Worm (Caenorhabditis elegans) whole organism, L2 larva: ENCODE data around the gene drd-5.
A peak's percentile ranks its signal among the peaks of the same experiment; 100 is the strongest.

Experiments used
- C34F6.9 ChIP-seq: fragments of 150-350 bp; optimal IDR thresholded peaks from 2 replicates; lab custom pipeline; 2014; ENCODE audit warnings: missing biosample characterization, missing genetic modification characterization
- F13H6.1 ChIP-seq: sonication (generic microtip); optimal IDR thresholded peaks from 2 replicates; lab custom pipeline; 2016; ENCODE audit warnings: missing genetic modification characterization, missing compliant biosample characterization
- R02D3.7 ChIP-seq: fragments of 150-350 bp; optimal IDR thresholded peaks from 2 replicates; lab custom pipeline; 2014; ENCODE audit warnings: missing biosample characterization, missing genetic modification characterization
- Y55F3AM.14 ChIP-seq: fragments of 200-800 bp; sonication (Bioruptor generic); optimal IDR thresholded peaks from 2 replicates; lab custom pipeline; 2018; ENCODE audit warnings: mild to moderate bottlenecking, missing genetic modification characterization, missing compliant biosample characterization
- ZK546.5 ChIP-seq: sonication (generic microtip); optimal IDR thresholded peaks from 2 replicates; lab custom pipeline; 2017; ENCODE audit warnings: missing biosample characterization, missing genetic modification characterization
- alr-1 ChIP-seq: fragments of 150-350 bp; optimal IDR thresholded peaks from 2 replicates; lab custom pipeline; 2014; ENCODE audit warnings: missing biosample characterization, missing genetic modification characterization
- aly-2 ChIP-seq: fragments of 150-350 bp; optimal IDR thresholded peaks from 2 replicates; lab custom pipeline; 2014; ENCODE audit warnings: missing biosample characterization, missing genetic modification characterization
- ama-1 ChIP-seq: fragments of 150-350 bp; optimal IDR thresholded peaks from 2 replicates; lab custom pipeline; 2018; ENCODE audit warnings: inconsistent platforms
- blmp-1 ChIP-seq: sonication (generic microtip); optimal IDR thresholded peaks from 2 replicates; lab custom pipeline; 2017; ENCODE audit warnings: missing genetic modification characterization, mild to moderate bottlenecking, missing compliant biosample characterization, antibody characterized with exemption, moderate library complexity; ENCODE audit not compliant: insufficient read depth
- ceh-16 ChIP-seq: fragments of 150-350 bp; optimal IDR thresholded peaks from 2 replicates; lab custom pipeline; 2014; ENCODE audit warnings: missing biosample characterization, missing genetic modification characterization
- ceh-82 ChIP-seq: fragments of 150-350 bp; optimal IDR thresholded peaks from 2 replicates; lab custom pipeline; 2014; ENCODE audit warnings: missing biosample characterization, missing genetic modification characterization
- crh-2 ChIP-seq: sonication (generic microtip); optimal IDR thresholded peaks from 2 replicates; lab custom pipeline; 2017; ENCODE audit warnings: missing biosample characterization, missing genetic modification characterization
- dmd-4 ChIP-seq: sonication (generic microtip); optimal IDR thresholded peaks from 2 replicates; lab custom pipeline; 2017; ENCODE audit warnings: missing biosample characterization, missing genetic modification characterization
- egl-27 ChIP-seq: sonication (generic microtip); optimal IDR thresholded peaks from 3 replicates; lab custom pipeline; 2017; ENCODE audit warnings: missing biosample characterization, missing genetic modification reagents, missing genetic modification characterization
- elt-1 ChIP-seq: fragments of 150-350 bp; optimal IDR thresholded peaks from 2 replicates; lab custom pipeline; 2014; ENCODE audit warnings: missing biosample characterization, missing genetic modification characterization
- elt-3 ChIP-seq: sonication (generic microtip); optimal IDR thresholded peaks from 2 replicates; lab custom pipeline; 2017; ENCODE audit warnings: missing biosample characterization, missing genetic modification characterization
- fos-1 ChIP-seq: fragments of 150-350 bp; optimal IDR thresholded peaks from 2 replicates; lab custom pipeline; 2014; ENCODE audit warnings: missing biosample characterization, missing genetic modification characterization
- gmeb-1 ChIP-seq: fragments of 150-350 bp; optimal IDR thresholded peaks from 2 replicates; lab custom pipeline; 2014; ENCODE audit warnings: missing biosample characterization, missing genetic modification characterization
- lin-11 ChIP-seq: fragments of 150-350 bp; sonication (generic microtip); optimal IDR thresholded peaks from 2 replicates; lab custom pipeline; 2014; ENCODE audit warnings: missing biosample characterization, missing genetic modification characterization, inconsistent platforms, mixed read lengths
- lin-13 ChIP-seq: fragments of 150-350 bp; optimal IDR thresholded peaks from 2 replicates; lab custom pipeline; 2014; ENCODE audit warnings: missing biosample characterization, missing genetic modification reagents, missing genetic modification characterization
- lin-39 ChIP-seq: fragments of 150-350 bp; optimal IDR thresholded peaks from 2 replicates; lab custom pipeline; 2014; ENCODE audit warnings: missing biosample characterization, missing genetic modification reagents, missing genetic modification characterization
- lsy-2 ChIP-seq, 2 experiments: fragments of 150-350 bp in 1 of 2; sonication (generic microtip) in 1 of 2; optimal IDR thresholded peaks; 2 replicates each; lab custom pipeline; 2014 to 2017; ENCODE audit warnings: missing biosample characterization in 2 of 2, missing genetic modification characterization in 2 of 2
- mab-5 ChIP-seq: fragments of 150-350 bp; optimal IDR thresholded peaks from 2 replicates; lab custom pipeline; 2014; ENCODE audit warnings: missing biosample characterization, missing genetic modification characterization
- mbf-1 ChIP-seq: sonication (generic microtip); optimal IDR thresholded peaks from 2 replicates; lab custom pipeline; 2017; ENCODE audit warnings: missing biosample characterization, missing genetic modification characterization
- mdl-1 ChIP-seq, 2 experiments: fragments of 150-350 bp in 1 of 2; sonication (generic microtip) in 1 of 2; optimal IDR thresholded peaks; 2 replicates each; lab custom pipeline; 2017; ENCODE audit warnings: missing biosample characterization in 2 of 2, missing genetic modification characterization in 2 of 2
- nhr-10 ChIP-seq: sonication (generic microtip); optimal IDR thresholded peaks from 2 replicates; lab custom pipeline; 2017; ENCODE audit warnings: missing biosample characterization, missing genetic modification characterization
- nhr-11 ChIP-seq: fragments of 150-350 bp; optimal IDR thresholded peaks from 2 replicates; lab custom pipeline; 2014; ENCODE audit warnings: missing biosample characterization, missing genetic modification characterization
- nhr-12 ChIP-seq: fragments of 150-350 bp; optimal IDR thresholded peaks from 2 replicates; lab custom pipeline; 2014; ENCODE audit warnings: missing biosample characterization, missing genetic modification characterization
- nhr-129 ChIP-seq: fragments of 150-350 bp; optimal IDR thresholded peaks from 2 replicates; lab custom pipeline; 2014; ENCODE audit warnings: missing biosample characterization, missing genetic modification characterization
- nhr-21 ChIP-seq: fragments of 150-350 bp; optimal IDR thresholded peaks from 2 replicates; lab custom pipeline; 2014; ENCODE audit warnings: missing biosample characterization, missing genetic modification characterization
- nhr-23 ChIP-seq: fragments of 150-350 bp; optimal IDR thresholded peaks from 2 replicates; lab custom pipeline; 2014; ENCODE audit warnings: missing biosample characterization, missing genetic modification reagents, missing genetic modification characterization
- nhr-237 ChIP-seq: fragments of 150-350 bp; optimal IDR thresholded peaks from 2 replicates; lab custom pipeline; 2014; ENCODE audit warnings: missing biosample characterization, missing genetic modification characterization
- nhr-25 ChIP-seq: fragments of 150-350 bp; sonication (generic microtip); optimal IDR thresholded peaks from 3 replicates; lab custom pipeline; 2014; ENCODE audit warnings: missing biosample characterization, missing genetic modification characterization
- nhr-6 ChIP-seq: fragments of 150-350 bp; optimal IDR thresholded peaks from 2 replicates; lab custom pipeline; 2014; ENCODE audit warnings: missing biosample characterization, missing genetic modification characterization
- nhr-77 ChIP-seq: fragments of 150-350 bp; optimal IDR thresholded peaks from 2 replicates; lab custom pipeline; 2014; ENCODE audit warnings: missing biosample characterization, missing genetic modification characterization
- peb-1 ChIP-seq: fragments of 150-350 bp; optimal IDR thresholded peaks from 2 replicates; lab custom pipeline; 2014; ENCODE audit warnings: missing biosample characterization, missing genetic modification characterization
- sem-4 ChIP-seq: fragments of 150-350 bp; optimal IDR thresholded peaks from 2 replicates; lab custom pipeline; 2014; ENCODE audit warnings: missing biosample characterization, missing genetic modification reagents, missing genetic modification characterization
- skn-1 ChIP-seq: sonication (generic microtip); optimal IDR thresholded peaks from 2 replicates; lab custom pipeline; 2017; ENCODE audit warnings: missing biosample characterization, missing genetic modification characterization
- sma-3 ChIP-seq: sonication (generic microtip); optimal IDR thresholded peaks from 2 replicates; lab custom pipeline; 2016; ENCODE audit warnings: missing genetic modification reagents, missing genetic modification characterization, missing compliant biosample characterization
- sma-9 ChIP-seq, 2 experiments: fragments of 150-350 bp in 1 of 2; sonication (generic microtip) in 1 of 2; optimal IDR thresholded peaks; 2 replicates each; lab custom pipeline; 2014 to 2016; ENCODE audit warnings: missing genetic modification characterization in 2 of 2, mild to moderate bottlenecking in 1 of 2, missing biosample characterization in 1 of 2, missing compliant biosample characterization in 1 of 2, missing genetic modification reagents in 1 of 2, moderate library complexity in 1 of 2
- snpc-4 ChIP-seq: fragments of 150-350 bp; optimal IDR thresholded peaks from 2 replicates; lab custom pipeline; 2014; ENCODE audit warnings: missing biosample characterization, missing genetic modification characterization
- unc-39 ChIP-seq: fragments of 150-350 bp; optimal IDR thresholded peaks from 2 replicates; lab custom pipeline; 2014; ENCODE audit warnings: missing biosample characterization, missing genetic modification characterization
- unc-55 ChIP-seq: fragments of 150-350 bp; sonication (generic microtip); optimal IDR thresholded peaks from 3 replicates; lab custom pipeline; 2014; ENCODE audit warnings: missing biosample characterization, missing genetic modification reagents, missing genetic modification characterization
- unc-62 ChIP-seq: fragments of 150-350 bp; optimal IDR thresholded peaks from 2 replicates; lab custom pipeline; 2014; ENCODE audit warnings: missing biosample characterization, missing genetic modification reagents, missing genetic modification characterization
- zag-1 ChIP-seq: fragments of 150-350 bp; optimal IDR thresholded peaks from 2 replicates; lab custom pipeline; 2014; ENCODE audit warnings: missing biosample characterization, missing genetic modification characterization
- ztf-1 ChIP-seq: fragments of 200-800 bp; sonication (Bioruptor generic); conservative IDR thresholded peaks from 2 replicates; pipeline ENCODE4 v1.3.6; 2022; ENCODE audit warnings: missing genetic modification characterization, missing compliant biosample characterization
- ztf-11 ChIP-seq: sonication (generic microtip); optimal IDR thresholded peaks from 2 replicates; lab custom pipeline; 2017; ENCODE audit warnings: missing biosample characterization, missing genetic modification characterization
- ztf-4 ChIP-seq: fragments of 150-350 bp; optimal IDR thresholded peaks from 2 replicates; lab custom pipeline; 2014; ENCODE audit warnings: missing biosample characterization, missing genetic modification characterization

The drd-5 gene

ce11 chrX:8368210-8368609 lies 22.1 kb upstream of the drd-5 start:
- TF ChIP-seq C34F6.9 (tag; lab: Kevin White, UChicago) (peak; percentile 80), elt-3 (no peak), lsy-2 (tag; optimal IDR thresholded peaks at IDR 0.05; lab: Kevin White, UChicago) (peak; percentile 63 to 83), mdl-1 (tag; optimal IDR thresholded peaks at IDR 0.05; lab: Kevin White, UChicago) (peak in 1 of 2 experiments; percentile 19), ama-1 (lab: Kevin White, UChicago) (no peak), nhr-237 (tag; lab: Kevin White, UChicago) (no peak), nhr-21 (tag; lab: Kevin White, UChicago) (peak; percentile 27), ztf-1 (GFP tag; lab: Robert Waterston, UW) (no peak), R02D3.7 (tag; lab: Kevin White, UChicago) (no peak), lin-11 (peak; percentile 64), aly-2 (no peak), sma-3 (GFP tag; lab: Kevin White, UChicago) (peak; percentile 53), unc-55 (GFP tag; lab: Kevin White, UChicago) (peak; percentile 88), lin-13 (GFP tag; lab: Kevin White, UChicago) (peak; percentile 74), nhr-6 (tag; lab: Kevin White, UChicago) (peak; percentile 36), crh-2 (tag; lab: Kevin White, UChicago) (peak; percentile 67), lin-39 (tag; lab: Kevin White, UChicago) (no peak), unc-39 (tag; lab: Kevin White, UChicago) (no peak), sma-9 (GFP tag; optimal IDR thresholded peaks at IDR 0.05; lab: Kevin White, UChicago) (peak; percentile 84), sma-9 (tag; optimal IDR thresholded peaks at IDR 0.05; lab: Kevin White, UChicago) (no peak), gmeb-1 (peak; percentile 77), dmd-4 (no peak), nhr-23 (tag; lab: Kevin White, UChicago) (no peak), alr-1 (tag; lab: Kevin White, UChicago) (no peak), nhr-11 (tag; lab: Kevin White, UChicago) (no peak), ZK546.5 (no peak), zag-1 (tag; lab: Kevin White, UChicago) (peak; percentile 11), fos-1 (tag; lab: Kevin White, UChicago) (peak; percentile 86), ztf-11 (tag; lab: Kevin White, UChicago) (no peak), nhr-10 (tag; lab: Kevin White, UChicago) (peak; percentile 34), snpc-4 (tag; lab: Kevin White, UChicago) (no peak), ceh-82 (tag; lab: Kevin White, UChicago) (peak; percentile 0), skn-1 (tag; lab: Kevin White, UChicago) (no peak), peb-1 (no peak), ztf-4 (tag; lab: Kevin White, UChicago) (no peak), blmp-1 (tag; lab: Kevin White, UChicago) (no peak), nhr-25 (tag; lab: Kevin White, UChicago) (no peak), mab-5 (tag; lab: Kevin White, UChicago) (peak; percentile 33), Y55F3AM.14 (no peak), nhr-77 (no peak), mbf-1 (tag; lab: Kevin White, UChicago) (no peak), unc-62 (GFP tag; lab: Kevin White, UChicago) (no peak), egl-27 (tag; lab: Kevin White, UChicago) (peak; percentile 78), F13H6.1 (tag; lab: Kevin White, UChicago) (peak; percentile 85), elt-1 (tag; lab: Kevin White, UChicago) (no peak), ceh-16 (no peak), sem-4 (tag; lab: Kevin White, UChicago) (peak; percentile 60), nhr-129 (tag; lab: Kevin White, UChicago) (peak; percentile 80), nhr-12 (no peak)
